Fruit fly (Drosophila melanogaster): ENCODE measurements around the gene nod.

DNA sequence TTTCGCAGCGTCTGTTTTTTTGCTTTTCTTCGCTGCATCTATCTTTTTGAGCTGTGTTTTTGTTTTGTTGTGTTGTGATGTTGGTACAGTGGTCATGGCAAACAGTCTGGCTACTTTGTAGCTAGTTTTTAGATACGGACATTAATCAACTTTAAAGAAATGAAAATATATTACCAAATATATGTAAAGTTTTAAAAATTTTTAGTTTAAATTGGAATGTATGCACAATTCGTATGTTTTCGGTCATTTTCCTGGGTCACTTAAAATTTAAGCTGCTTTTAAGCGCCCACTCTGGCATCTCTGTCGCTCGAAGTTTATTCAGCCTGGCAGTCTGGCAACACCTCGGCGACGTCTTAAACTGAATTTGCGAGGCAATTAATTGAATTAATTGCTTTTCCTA, 4.0 kb upstream of the nod start, which contains the start of gene CG11695:
- no peak for TF ChIP-seq CTCF (optimal IDR thresholded peaks at IDR 0.05)
- no peak for TF ChIP-seq CG8478 (optimal IDR thresholded peaks at IDR 0.05)

Measured in S2 (cell line).